Worm (Caenorhabditis elegans) whole organism, L3 larva: ENCODE data around the gene twk-17.

Source experiments
- aly-2 ChIP-seq: fragments of 150-350 bp; optimal IDR thresholded peaks from 2 replicates; lab custom pipeline; 2014; ENCODE audit warnings: missing biosample characterization, missing genetic modification characterization
- ama-1 ChIP-seq: fragments of 150-350 bp; optimal IDR thresholded peaks from 2 replicates; lab custom pipeline; 2018
- elt-1 ChIP-seq: fragments of 150-350 bp; optimal IDR thresholded peaks from 2 replicates; lab custom pipeline; 2014; ENCODE audit warnings: missing biosample characterization, missing genetic modification characterization
- lin-15B ChIP-seq: fragments of 150-350 bp; optimal IDR thresholded peaks from 2 replicates; lab custom pipeline; 2014; ENCODE audit warnings: missing biosample characterization, missing genetic modification characterization
- mdl-1 ChIP-seq: fragments of 150-350 bp; optimal IDR thresholded peaks from 2 replicates; lab custom pipeline; 2014; ENCODE audit warnings: missing biosample characterization, missing genetic modification characterization
- nhr-76 ChIP-seq: fragments of 150-350 bp; sonication (generic microtip); optimal IDR thresholded peaks from 5 replicates; lab custom pipeline; 2014; ENCODE audit warnings: missing biosample characterization, missing genetic modification characterization
- nhr-77 ChIP-seq: fragments of 150-350 bp; optimal IDR thresholded peaks from 2 replicates; lab custom pipeline; 2014; ENCODE audit warnings: missing biosample characterization, missing genetic modification characterization
- skn-1 ChIP-seq: fragments of 150-350 bp; optimal IDR thresholded peaks from 2 replicates; lab custom pipeline; 2014; ENCODE audit warnings: missing biosample characterization, missing genetic modification characterization
- unc-62 ChIP-seq: fragments of 150-350 bp; sonication (generic microtip); optimal IDR thresholded peaks from 4 replicates; lab custom pipeline; 2014; ENCODE audit warnings: missing biosample characterization, missing genetic modification reagents, missing genetic modification characterization

- no peak for TF ChIP-seq unc-62 (GFP tag; lab: Kevin White, UChicago)
- TF ChIP-seq ama-1: no peak
- no peak for TF ChIP-seq lin-15B
- TF ChIP-seq mdl-1: no peak
- TF ChIP-seq nhr-77 (tag; lab: Kevin White, UChicago): no peak
- TF ChIP-seq skn-1 (tag; lab: Kevin White, UChicago): no peak
- TF ChIP-seq elt-1 (tag; lab: Kevin White, UChicago): no peak
- TF ChIP-seq aly-2 (tag; lab: Kevin White, UChicago): no peak
- TF ChIP-seq nhr-76 (tag; lab: Kevin White, UChicago): no peak
These were observed 53.6 kb downstream of the twk-17 start, which contains the start of gene F46C8.8 for ce11 chrX:7554326-7554725.
